Worm (Caenorhabditis elegans) whole organism, late embryonic: ENCODE data around the gene ascc-1.

Source experiments
- ama-1 ChIP-seq: fragments of 150-350 bp; optimal IDR thresholded peaks from 2 replicates; lab custom pipeline; 2014
- hlh-13 ChIP-seq: fragments of 200-800 bp; sonication (Bioruptor generic); optimal IDR thresholded peaks from 2 replicates; lab custom pipeline; 2018; ENCODE audit warnings: mild to moderate bottlenecking, missing genetic modification characterization, missing compliant biosample characterization
- nfya-1 ChIP-seq: sonication (generic microtip); optimal IDR thresholded peaks from 2 replicates; lab custom pipeline; 2017; ENCODE audit warnings: missing genetic modification characterization, mild to moderate bottlenecking, missing compliant biosample characterization, antibody characterized with exemption, moderate library complexity
- pha-4 ChIP-seq: fragments of 150-350 bp; optimal IDR thresholded peaks from 2 replicates; lab custom pipeline; 2018; ENCODE audit warnings: missing biosample characterization, missing genetic modification reagents, missing genetic modification characterization
- unc-42 ChIP-seq: sonication (generic microtip); optimal IDR thresholded peaks from 2 replicates; lab custom pipeline; 2016; ENCODE audit warnings: missing genotype, missing genetic modification characterization, missing compliant biosample characterization

- no peak for TF ChIP-seq ama-1 (lab: Kevin White, UChicago)
- TF ChIP-seq pha-4: no peak
- no peak for TF ChIP-seq unc-42 (tag; lab: Kevin White, UChicago)
- TF ChIP-seq nfya-1 (tag; lab: Kevin White, UChicago): no peak
- TF ChIP-seq hlh-13 (GFP tag; lab: Kevin White, UChicago): no peak
Observed at ce11 chrII:76662-77061, 19.2 kb downstream of the ascc-1 start.
